Worm (Caenorhabditis elegans): Measurements from ENCODE around the gene F39F10.3.

F39F10.3 gene

ce11 chrX:16931255-16932023 is 39.7 kb downstream of the F39F10.3 start (continued):
- TF ChIP-seq lin-15B (tag; optimal IDR thresholded peaks at IDR 0.05) (no peak), fkh-8 (tag; optimal IDR thresholded peaks at IDR 0.05) (no peak), hpl-2 (GFP tag; optimal IDR thresholded peaks at IDR 0.05) (no peak), lin-13 (GFP tag; optimal IDR thresholded peaks at IDR 0.05) (peak; percentile 54), unc-62 (GFP tag; optimal IDR thresholded peaks at IDR 0.05) (no peak), jun-1 (tag; optimal IDR thresholded peaks at IDR 0.05) (no peak), sox-4 (tag; optimal IDR thresholded peaks at IDR 0.05) (peak; percentile 13), irx-1 (tag; optimal IDR thresholded peaks at IDR 0.05) (no peak), ets-5 (GFP tag; IDR thresholded peaks at IDR 0.05) (0 out of 2 replicates have a peak, but pooled peaks have one; percentile 89), sptf-1 (tag; optimal IDR thresholded peaks at IDR 0.05) (no peak), isw-1 (GFP tag; IDR thresholded peaks at IDR 0.05) (peak; percentile 47), nhr-85 (tag) (peak; percentile 89), ceh-8 (GFP tag; optimal IDR thresholded peaks at IDR 0.05) (no peak), aha-1 (tag; optimal IDR thresholded peaks at IDR 0.05) (peak; percentile 16), xbp-1 (tag; optimal IDR thresholded peaks at IDR 0.05) (no peak), fos-1 (tag; optimal IDR thresholded peaks at IDR 0.05) (no peak), rnt-1 (tag; optimal IDR thresholded peaks at IDR 0.05) (peak; percentile 76), C34B4.2 (tag; optimal IDR thresholded peaks at IDR 0.05) (no peak), nhr-237 (tag; optimal IDR thresholded peaks at IDR 0.05) (no peak), lin-14 (GFP tag; optimal IDR thresholded peaks at IDR 0.05) (no peak), ceh-88 (GFP tag; IDR thresholded peaks at IDR 0.05) (peak; percentile 79), nhr-47 (tag; optimal IDR thresholded peaks at IDR 0.05) (peak; percentile 47), elt-2 (tag; optimal IDR thresholded peaks at IDR 0.05) (no peak), lin-35 (GFP tag; optimal IDR thresholded peaks at IDR 0.05) (peak in 1 of 2 experiments; percentile 45), ztf-4 (tag; optimal IDR thresholded peaks at IDR 0.05) (peak; percentile 76), elt-3 (tag; optimal IDR thresholded peaks at IDR 0.05) (peak in 2 of 6 experiments; percentile 18 to 33), vab-15 (tag; optimal IDR thresholded peaks at IDR 0.05) (no peak), unc-130 (tag; optimal IDR thresholded peaks at IDR 0.05) (peak; percentile 72), ces-1 (GFP tag; optimal IDR thresholded peaks at IDR 0.05) (no peak), snu-23 (GFP tag; optimal IDR thresholded peaks at IDR 0.05) (peak; percentile 55), lir-3 (tag; optimal IDR thresholded peaks at IDR 0.05; ENCODE audit: poor library complexity) (no peak), egl-27 (tag; optimal IDR thresholded peaks at IDR 0.05) (peak in 1 of 2 experiments; percentile 38), nhr-28 (tag; optimal IDR thresholded peaks at IDR 0.05) (no peak), blmp-1 (tag; optimal IDR thresholded peaks at IDR 0.05) (no peak), lsy-2 (tag; optimal IDR thresholded peaks at IDR 0.05) (peak in 1 of 2 experiments; percentile 45), nhr-90 (tag; optimal IDR thresholded peaks at IDR 0.05; ENCODE audit: poor library complexity) (peak; percentile 50), ztf-11 (tag; optimal IDR thresholded peaks at IDR 0.05) (no peak), zag-1 (tag; optimal IDR thresholded peaks at IDR 0.05) (no peak), nhr-12 (tag; optimal IDR thresholded peaks at IDR 0.05) (no peak), nhr-84 (tag; optimal IDR thresholded peaks at IDR 0.05) (peak; percentile 12), nhr-76 (tag; optimal IDR thresholded peaks at IDR 0.05) (no peak), sup-37 (GFP tag; optimal IDR thresholded peaks at IDR 0.05) (peak; percentile 34), hlh-4 (tag; optimal IDR thresholded peaks at IDR 0.05) (no peak), skn-1 (tag; optimal IDR thresholded peaks at IDR 0.05) (peak; percentile 37), Y116A8C.19 (tag; optimal IDR thresholded peaks at IDR 0.05; ENCODE audit: borderline replicate concordance) (no peak)

Data from whole organism, L1 larva.